Worm (Caenorhabditis elegans): Measurements from ENCODE around the gene cash-1.

ce11 chrV:10358238-10358637 lies 3.8 kb upstream of the cash-1 start, which contains the start of gene ttll-15:
- TF ChIP-seq unc-39 (tag; optimal IDR thresholded peaks at IDR 0.05), result no peak
- TF ChIP-seq lin-39 (tag; optimal IDR thresholded peaks at IDR 0.05), result no peak

Data from whole organism, L2 larva.